Fruit fly (Drosophila melanogaster) whole organism, embryonic: Measurements from ENCODE around the gene GC.

ENCODE experiments used
- Adf1 ChIP-seq: fragments of 200-800 bp; sonication (Bioruptor generic); IDR thresholded peaks from 2 replicates; pipeline ENCODE4 v1.3.6; 2022; ENCODE audit warnings: missing biosample characterization, missing genetic modification characterization
- CG10147 ChIP-seq: fragments of 200-800 bp; sonication (Bioruptor generic); optimal IDR thresholded peaks from 2 replicates; lab custom pipeline; 2019; ENCODE audit warnings: missing biosample characterization, mild to moderate bottlenecking, missing genetic modification characterization, moderate library complexity
- CG10654 ChIP-seq: fragments of 200-800 bp; sonication (Bioruptor generic); optimal IDR thresholded peaks from 2 replicates; lab custom pipeline; 2016; ENCODE audit warnings: missing biosample characterization, missing genetic modification characterization
- CG11093 ChIP-seq: fragments of 200-800 bp; sonication (Bioruptor generic); IDR thresholded peaks from 3 replicates; pipeline ENCODE4 v1.3.6; 2022; ENCODE audit warnings: missing biosample characterization, missing genetic modification characterization
- CG12104 ChIP-seq: fragments of 200-800 bp; sonication (Bioruptor generic); optimal IDR thresholded peaks from 3 replicates; lab custom pipeline; 2016; ENCODE audit warnings: missing biosample characterization, missing genetic modification characterization
- CG12299 ChIP-seq: fragments of 200-800 bp; sonication (Bioruptor generic); optimal IDR thresholded peaks from 2 replicates; lab custom pipeline; 2018; ENCODE audit warnings: missing biosample characterization, mild to moderate bottlenecking, missing genetic modification characterization
- CG12942 ChIP-seq: fragments of 200-800 bp; sonication (Bioruptor generic); optimal IDR thresholded peaks from 3 replicates; lab custom pipeline; 2016; ENCODE audit warnings: missing biosample characterization, missing genetic modification characterization
- CG13287 ChIP-seq: fragments of 200-800 bp; sonication (Bioruptor generic); IDR thresholded peaks from 2 replicates; pipeline ENCODE4 v1.3.6; 2022; ENCODE audit warnings: missing biosample characterization, missing genetic modification characterization; ENCODE audit not compliant: partially characterized antibody
- CG13424 ChIP-seq: fragments of 200-800 bp; sonication (Bioruptor generic); optimal IDR thresholded peaks from 2 replicates; lab custom pipeline; 2019; ENCODE audit warnings: missing biosample characterization, mild to moderate bottlenecking, missing genetic modification characterization, moderate library complexity
- CG14667 ChIP-seq: fragments of 200-800 bp; sonication (Bioruptor generic); IDR thresholded peaks from 2 replicates; pipeline ENCODE4 v1.3.6; 2022; ENCODE audit warnings: missing biosample characterization, missing genetic modification characterization
- CG2199 ChIP-seq: fragments of 200-800 bp; sonication (Bioruptor generic); IDR thresholded peaks from 3 replicates; pipeline ENCODE4 v1.3.6; 2022; ENCODE audit warnings: missing biosample characterization, missing genetic modification characterization
- CG3065 ChIP-seq: fragments of 200-800 bp; sonication (Bioruptor generic); optimal IDR thresholded peaks from 2 replicates; lab custom pipeline; 2016; ENCODE audit warnings: missing biosample characterization, missing genetic modification characterization
- CG31388 ChIP-seq: fragments of 200-800 bp; sonication (Bioruptor generic); optimal IDR thresholded peaks from 2 replicates; lab custom pipeline; 2016; ENCODE audit warnings: missing biosample characterization, missing genetic modification characterization
- CG34224 ChIP-seq: fragments of 200-800 bp; sonication (Bioruptor generic); IDR thresholded peaks from 3 replicates; pipeline ENCODE4 v1.3.6; 2022; ENCODE audit warnings: missing biosample characterization, missing genetic modification characterization; ENCODE audit not compliant: partially characterized antibody
- CG4360 ChIP-seq: fragments of 200-800 bp; sonication (Bioruptor generic); IDR thresholded peaks from 2 replicates; pipeline ENCODE4 v1.3.6; 2022; ENCODE audit warnings: missing biosample characterization, missing genetic modification characterization
- CG6813 ChIP-seq: fragments of 200-800 bp; sonication (Bioruptor generic); optimal IDR thresholded peaks from 2 replicates; lab custom pipeline; 2017; ENCODE audit warnings: missing biosample characterization, missing genetic modification characterization, mild to moderate bottlenecking, moderate library complexity, missing genetic modification reagents
- CG8359 ChIP-seq: fragments of 200-800 bp; sonication (Bioruptor generic); optimal IDR thresholded peaks from 2 replicates; lab custom pipeline; 2017; ENCODE audit warnings: missing biosample characterization, mild to moderate bottlenecking, missing genetic modification characterization, borderline replicate concordance
- CG8944 ChIP-seq: fragments of 200-800 bp; sonication (Bioruptor generic); optimal IDR thresholded peaks from 3 replicates; lab custom pipeline; 2016; ENCODE audit warnings: missing biosample characterization, missing genetic modification characterization
- Dip3 ChIP-seq: fragments of 200-800 bp; sonication (Bioruptor generic); optimal IDR thresholded peaks from 3 replicates; lab custom pipeline; 2016; ENCODE audit warnings: missing biosample characterization, missing genetic modification characterization
- Dref ChIP-seq: fragments of 200-800 bp; sonication (Bioruptor generic); IDR thresholded peaks from 2 replicates; pipeline ENCODE4 v1.3.6; 2022; ENCODE audit warnings: missing biosample characterization, missing genetic modification characterization
- H2.0 ChIP-seq: fragments of 200-800 bp; sonication (Bioruptor generic); IDR thresholded peaks from 2 replicates; pipeline ENCODE4 v1.3.6; 2022; ENCODE audit warnings: missing biosample characterization, missing genetic modification characterization
- HLH3B ChIP-seq: fragments of 200-800 bp; sonication (Bioruptor generic); IDR thresholded peaks from 2 replicates; pipeline ENCODE4 v1.3.6; 2022; ENCODE audit warnings: missing biosample characterization, missing genetic modification characterization
- HLH4C ChIP-seq: fragments of 200-800 bp; sonication (Bioruptor generic); IDR thresholded peaks from 3 replicates; pipeline ENCODE4 v1.3.6; 2022; ENCODE audit warnings: missing biosample characterization, missing genetic modification characterization; ENCODE audit not compliant: partially characterized antibody
- Jarid2 ChIP-seq: fragments of 200-800 bp; sonication (Bioruptor generic); optimal IDR thresholded peaks from 3 replicates; lab custom pipeline; 2017; ENCODE audit warnings: mild to moderate bottlenecking, missing biosample characterization, missing genetic modification reagents, missing genetic modification characterization
- NK7.1 ChIP-seq: fragments of 200-800 bp; sonication (Bioruptor generic); optimal IDR thresholded peaks from 3 replicates; lab custom pipeline; 2016; ENCODE audit warnings: missing biosample characterization, missing genetic modification characterization
- Nf-YB ChIP-seq: fragments of 200-800 bp; sonication (Bioruptor generic); optimal IDR thresholded peaks from 3 replicates; lab custom pipeline; 2019; ENCODE audit warnings: missing biosample characterization, mild to moderate bottlenecking, missing genetic modification characterization, moderate library complexity
- Side ChIP-seq: fragments of 200-800 bp; sonication (Bioruptor generic); optimal IDR thresholded peaks from 2 replicates; lab custom pipeline; 2016; ENCODE audit warnings: missing biosample characterization, missing genetic modification characterization
- TFAM ChIP-seq: fragments of 200-800 bp; sonication (Bioruptor generic); optimal IDR thresholded peaks from 2 replicates; lab custom pipeline; 2017; ENCODE audit warnings: missing biosample characterization, missing genetic modification characterization, inconsistent platforms
- Xrp1 ChIP-seq: fragments of 200-800 bp; sonication (Bioruptor generic); IDR thresholded peaks from 2 replicates; pipeline ENCODE4 v1.3.6; 2022; ENCODE audit warnings: missing biosample characterization, missing genetic modification characterization
- al ChIP-seq: fragments of 200-800 bp; sonication (Bioruptor generic); IDR thresholded peaks from 2 replicates; pipeline ENCODE4 v1.3.6; 2022; ENCODE audit warnings: missing biosample characterization, missing genetic modification characterization
- az2 ChIP-seq: fragments of 200-800 bp; sonication (Bioruptor generic); optimal IDR thresholded peaks from 3 replicates; lab custom pipeline; 2016; ENCODE audit warnings: missing biosample characterization, missing genetic modification characterization
- bigmax ChIP-seq: fragments of 200-800 bp; sonication (Bioruptor generic); optimal IDR thresholded peaks from 2 replicates; lab custom pipeline; 2018; ENCODE audit warnings: missing biosample characterization, mild to moderate bottlenecking, missing genetic modification characterization
- corto ChIP-seq: fragments of 200-800 bp; sonication (Bioruptor generic); optimal IDR thresholded peaks from 2 replicates; lab custom pipeline; 2016; ENCODE audit warnings: missing biosample characterization, mild to moderate bottlenecking, missing genetic modification characterization, moderate library complexity
- crc ChIP-seq: fragments of 200-800 bp; sonication (Bioruptor generic); optimal IDR thresholded peaks from 2 replicates; lab custom pipeline; 2016; ENCODE audit warnings: missing biosample characterization, missing genetic modification characterization
- dati ChIP-seq: fragments of 200-800 bp; sonication (Bioruptor generic); IDR thresholded peaks from 2 replicates; pipeline ENCODE4 v1.3.6; 2022; ENCODE audit warnings: missing biosample characterization, missing genetic modification characterization
- dysf ChIP-seq: fragments of 200-800 bp; sonication (Bioruptor generic); IDR thresholded peaks from 3 replicates; pipeline ENCODE4 v1.3.6; 2022; ENCODE audit warnings: missing biosample characterization, missing genetic modification characterization
- emc ChIP-seq: fragments of 200-800 bp; sonication (Bioruptor generic); optimal IDR thresholded peaks from 2 replicates; lab custom pipeline; 2016; ENCODE audit warnings: missing biosample characterization, missing genetic modification characterization
- fru ChIP-seq: fragments of >200 bp; optimal IDR thresholded peaks from 2 replicates; lab custom pipeline; 2017
- kni ChIP-seq: fragments of 200-800 bp; sonication (Bioruptor generic); optimal IDR thresholded peaks from 3 replicates; lab custom pipeline; 2017; ENCODE audit warnings: mild to moderate bottlenecking, missing biosample characterization, missing genetic modification reagents, missing genetic modification characterization
- lbe ChIP-seq: fragments of 200-800 bp; sonication (Bioruptor generic); optimal IDR thresholded peaks from 2 replicates; lab custom pipeline; 2016; ENCODE audit warnings: missing biosample characterization, mild to moderate bottlenecking, missing genetic modification characterization
- nerfin-1 ChIP-seq: fragments of 200-800 bp; sonication (Bioruptor generic); optimal IDR thresholded peaks from 3 replicates; lab custom pipeline; 2019; ENCODE audit warnings: missing biosample characterization, mild to moderate bottlenecking, missing genetic modification characterization, moderate library complexity
- pnt ChIP-seq: fragments of 200-800 bp; sonication (Bioruptor generic); optimal IDR thresholded peaks from 3 replicates; lab custom pipeline; 2016; ENCODE audit warnings: missing biosample characterization, missing genetic modification characterization
- pros ChIP-seq: fragments of 200-800 bp; sonication (Bioruptor generic); optimal IDR thresholded peaks from 3 replicates; lab custom pipeline; 2019; ENCODE audit warnings: missing biosample characterization, mild to moderate bottlenecking, missing genetic modification characterization, moderate library complexity
- run ChIP-seq: fragments of 200-800 bp; sonication (Bioruptor generic); optimal IDR thresholded peaks from 3 replicates; lab custom pipeline; 2018; ENCODE audit warnings: missing biosample characterization, mild to moderate bottlenecking, missing genetic modification characterization
- sim ChIP-seq: fragments of 200-800 bp; sonication (Bioruptor generic); IDR thresholded peaks from 2 replicates; pipeline ENCODE4 v1.3.6; 2022; ENCODE audit warnings: missing biosample characterization, missing genetic modification characterization
- stwl ChIP-seq: fragments of 200-800 bp; sonication (Bioruptor generic); optimal IDR thresholded peaks from 3 replicates; lab custom pipeline; 2018; ENCODE audit warnings: missing biosample characterization, mild to moderate bottlenecking, missing genetic modification characterization, moderate library complexity
- tio ChIP-seq: fragments of 200-800 bp; sonication (Bioruptor generic); optimal IDR thresholded peaks from 2 replicates; lab custom pipeline; 2017; ENCODE audit warnings: missing biosample characterization, missing genetic modification characterization, inconsistent platforms
- toy ChIP-seq: fragments of 200-800 bp; sonication (Bioruptor generic); IDR thresholded peaks from 2 replicates; pipeline ENCODE4 v1.3.6; 2022; ENCODE audit warnings: missing biosample characterization, missing genetic modification characterization
- unc-4 ChIP-seq: fragments of 200-800 bp; sonication (Bioruptor generic); IDR thresholded peaks from 2 replicates; pipeline ENCODE4 v1.3.6; 2022; ENCODE audit warnings: missing biosample characterization, missing genetic modification characterization; ENCODE audit not compliant: partially characterized antibody
- unpg ChIP-seq: fragments of 200-800 bp; sonication (Bioruptor generic); optimal IDR thresholded peaks from 3 replicates; lab custom pipeline; 2018; ENCODE audit warnings: missing biosample characterization, mild to moderate bottlenecking, missing genetic modification characterization, moderate library complexity

The GC gene

dm6 chr3L:1587140-1587849, 41.8 kb downstream of the GC start (continued):
- TF ChIP-seq Dref (GFP tag; lab: Robert Waterston, UW) (peak; percentile 33; the same call in 1 of the 2 replicates), H2.0 (peak; percentile 88), TFAM (no peak), unc-4 (GFP tag; lab: Robert Waterston, UW) (no peak), CG3065 (no peak), NK7.1 (GFP tag; lab: Kevin White, UChicago) (peak; percentile 74), lbe (GFP tag; lab: Kevin White, UChicago) (no peak), CG14667 (GFP tag; lab: Robert Waterston, UW) (peak; percentile 85), CG12942 (GFP tag; lab: Kevin White, UChicago) (peak; percentile 64), pros (no peak), pnt (GFP tag; lab: Kevin White, UChicago) (peak; percentile 86), HLH3B (GFP tag; lab: Robert Waterston, UW) (peak; percentile 88), CG2199 (GFP tag; lab: Robert Waterston, UW) (0 out of 3 replicates have a peak, but pooled peaks have one; percentile 71), kni (GFP tag; lab: Kevin White, UChicago) (no peak), Side (GFP tag; lab: Kevin White, UChicago) (peak; percentile 81), CG10147 (GFP tag; lab: Kevin White, UChicago) (peak; percentile 62), Adf1 (GFP tag; lab: Robert Waterston, UW) (peak; percentile 57), al (GFP tag; lab: Robert Waterston, UW) (peak; percentile 81), emc (GFP tag; lab: Kevin White, UChicago) (peak; percentile 65), CG13287 (no peak), toy (GFP tag; lab: Robert Waterston, UW) (peak; percentile 82), stwl (no peak), crc (GFP tag; lab: Kevin White, UChicago) (peak; percentile 85), run (tag; lab: Kevin White, UChicago) (no peak), HLH4C (GFP tag; lab: Robert Waterston, UW) (no peak), sim (peak; percentile 79; the same call in 1 of the 2 replicates), dysf (GFP tag; lab: Robert Waterston, UW) (peak; percentile 94), Nf-YB (GFP tag; lab: Kevin White, UChicago) (peak; percentile 17), CG34224 (GFP tag; lab: Robert Waterston, UW) (no peak), CG4360 (peak; percentile 59; the same call in 1 of the 2 replicates), corto (GFP tag; lab: Kevin White, UChicago) (no peak), tio (GFP tag; lab: Kevin White, UChicago) (peak; percentile 51), dati (peak; percentile 69), CG8944 (GFP tag; lab: Kevin White, UChicago) (peak; percentile 76), Dip3 (GFP tag; lab: Kevin White, UChicago) (peak; percentile 76), nerfin-1 (tag; lab: Kevin White, UChicago) (peak; percentile 58), unpg (GFP tag; lab: Kevin White, UChicago) (peak; percentile 84), CG10654 (GFP tag; lab: Kevin White, UChicago) (peak; percentile 79), bigmax (GFP tag; lab: Kevin White, UChicago) (no peak), Jarid2 (GFP tag; lab: Kevin White, UChicago) (peak; percentile 38), CG13424 (tag; lab: Kevin White, UChicago) (peak; percentile 80), CG31388 (GFP tag; lab: Kevin White, UChicago) (peak; percentile 43), CG6813 (GFP tag; lab: Kevin White, UChicago) (peak; percentile 71), Xrp1 (peak; percentile 85), az2 (GFP tag; lab: Kevin White, UChicago) (peak; percentile 61), CG12104 (GFP tag; lab: Kevin White, UChicago) (peak; percentile 68), CG8359 (GFP tag; lab: Kevin White, UChicago) (peak; percentile 46), fru (lab: Kevin White, UChicago) (no peak), CG12299 (peak; percentile 5), CG11093 (GFP tag; lab: Robert Waterston, UW) (peak; percentile 69)
